Fruit fly (Drosophila melanogaster) whole organism, embryonic: ENCODE results near the gene CG44174.

Experiments
- CG10366 ChIP-seq: fragments of 200-800 bp; sonication (Bioruptor generic); IDR thresholded peaks from 2 replicates; pipeline ENCODE4 v1.3.6; 2022; ENCODE audit warnings: missing biosample characterization, missing genetic modification characterization
- CG10462 ChIP-seq: fragments of 200-800 bp; sonication (Bioruptor generic); optimal IDR thresholded peaks from 2 replicates; lab custom pipeline; 2016; ENCODE audit warnings: missing biosample characterization, missing genetic modification characterization
- CG11504 ChIP-seq: fragments of 200-800 bp; sonication (Bioruptor generic); optimal IDR thresholded peaks from 3 replicates; lab custom pipeline; 2019; ENCODE audit warnings: missing biosample characterization, mild to moderate bottlenecking, missing genetic modification characterization, moderate library complexity
- CG11696 ChIP-seq: fragments of 200-800 bp; sonication (Bioruptor generic); IDR thresholded peaks from 2 replicates; pipeline ENCODE4 v1.3.6; 2022; ENCODE audit warnings: missing biosample characterization, missing genetic modification characterization
- CG13296 ChIP-seq: fragments of 200-800 bp; sonication (Bioruptor generic); optimal IDR thresholded peaks from 3 replicates; lab custom pipeline; 2018; ENCODE audit warnings: missing biosample characterization, mild to moderate bottlenecking, missing genetic modification characterization
- CG14860 ChIP-seq: fragments of 200-800 bp; sonication (Bioruptor generic); IDR thresholded peaks from 3 replicates; pipeline ENCODE4 v1.3.6; 2022; ENCODE audit warnings: missing biosample characterization, missing genetic modification characterization; ENCODE audit not compliant: partially characterized antibody
- CG15479 ChIP-seq: fragments of 200-800 bp; sonication (Bioruptor generic); optimal IDR thresholded peaks from 3 replicates; lab custom pipeline; 2019; ENCODE audit warnings: missing biosample characterization, mild to moderate bottlenecking, missing genetic modification characterization, moderate library complexity
- CG2199 ChIP-seq: fragments of 200-800 bp; sonication (Bioruptor generic); IDR thresholded peaks from 3 replicates; pipeline ENCODE4 v1.3.6; 2022; ENCODE audit warnings: missing biosample characterization, missing genetic modification characterization
- CG30020 ChIP-seq: fragments of 200-800 bp; optimal IDR thresholded peaks from 2 replicates; lab custom pipeline; 2019; ENCODE audit warnings: missing biosample characterization, mild to moderate bottlenecking, missing genetic modification characterization, moderate library complexity
- CG7556 ChIP-seq: fragments of 200-800 bp; sonication (Bioruptor generic); optimal IDR thresholded peaks from 2 replicates; lab custom pipeline; 2017; ENCODE audit warnings: missing biosample characterization, mild to moderate bottlenecking, missing genetic modification characterization
- CG7963 ChIP-seq: fragments of 200-800 bp; sonication (Bioruptor generic); IDR thresholded peaks from 3 replicates; pipeline ENCODE4 v1.3.6; 2022; ENCODE audit warnings: missing biosample characterization, missing genetic modification characterization; ENCODE audit not compliant: partially characterized antibody
- CG8290 ChIP-seq, 3 experiments: fragments of 200-800 bp; sonication (Bioruptor generic); optimal IDR thresholded peaks; 2 replicates each; lab custom pipeline; 2016 to 2019; ENCODE audit warnings: missing biosample characterization in 3 of 3, missing genetic modification characterization in 3 of 3, mild to moderate bottlenecking in 2 of 3, moderate library complexity in 1 of 3
- CG8388 ChIP-seq: fragments of 200-800 bp; sonication (Bioruptor generic); optimal IDR thresholded peaks from 2 replicates; lab custom pipeline; 2019; ENCODE audit warnings: missing biosample characterization, mild to moderate bottlenecking, missing genetic modification characterization, moderate library complexity
- CG9215 ChIP-seq: fragments of 200-800 bp; sonication (Bioruptor generic); IDR thresholded peaks from 2 replicates; pipeline ENCODE4 v1.3.6; 2022; ENCODE audit warnings: missing biosample characterization, missing genetic modification characterization
- CG9609 ChIP-seq: fragments of 200-800 bp; sonication (Bioruptor generic); optimal IDR thresholded peaks from 3 replicates; lab custom pipeline; 2016; ENCODE audit warnings: missing biosample characterization, missing genetic modification characterization
- CG9727 ChIP-seq: fragments of 200-800 bp; sonication (Bioruptor generic); optimal IDR thresholded peaks from 3 replicates; lab custom pipeline; 2017; ENCODE audit warnings: missing biosample characterization, mild to moderate bottlenecking, missing genetic modification characterization
- CG9817 ChIP-seq: fragments of 200-800 bp; sonication (Bioruptor generic); optimal IDR thresholded peaks from 2 replicates; lab custom pipeline; 2018; ENCODE audit warnings: missing biosample characterization, mild to moderate bottlenecking, missing genetic modification characterization, moderate library complexity
- D ChIP-seq, 2 experiments: fragments of 200-800 bp in 1 of 2; fragments of >200 bp in 1 of 2; sonication (Bioruptor generic) in 1 of 2; optimal IDR thresholded peaks; 2 replicates in 1 of 2; 3 replicates in 1 of 2; lab custom pipeline; 2017; ENCODE audit warnings: mild to moderate bottlenecking in 1 of 2, missing biosample characterization in 1 of 2, missing genetic modification characterization in 1 of 2, missing genetic modification reagents in 1 of 2
- Gug ChIP-seq: fragments of 200-800 bp; sonication (Bioruptor generic); IDR thresholded peaks from 4 replicates; pipeline ENCODE4 v1.3.6; 2022; ENCODE audit warnings: missing biosample characterization, missing genetic modification characterization
- H2.0 ChIP-seq: fragments of 200-800 bp; sonication (Bioruptor generic); IDR thresholded peaks from 2 replicates; pipeline ENCODE4 v1.3.6; 2022; ENCODE audit warnings: missing biosample characterization, missing genetic modification characterization
- HLHmδ ChIP-seq: fragments of 200-800 bp; sonication (Bioruptor generic); optimal IDR thresholded peaks from 2 replicates; lab custom pipeline; 2018; ENCODE audit warnings: missing biosample characterization, mild to moderate bottlenecking, missing genetic modification characterization, moderate library complexity
- MESR4 ChIP-seq: fragments of 200-800 bp; sonication (Bioruptor generic); optimal IDR thresholded peaks from 2 replicates; lab custom pipeline; 2018; ENCODE audit warnings: missing biosample characterization, mild to moderate bottlenecking, missing genetic modification characterization, moderate library complexity
- Max ChIP-seq: fragments of 200-800 bp; sonication (Bioruptor generic); optimal IDR thresholded peaks from 2 replicates; lab custom pipeline; 2016; ENCODE audit warnings: missing biosample characterization, mild to moderate bottlenecking, missing genetic modification characterization
- NFAT ChIP-seq: fragments of 200-800 bp; sonication (Bioruptor generic); IDR thresholded peaks from 2 replicates; pipeline ENCODE4 v1.3.6; 2022; ENCODE audit warnings: missing biosample characterization, missing genetic modification characterization
- Ptx1 ChIP-seq: fragments of 200-800 bp; sonication (Bioruptor generic); IDR thresholded peaks from 2 replicates; pipeline ENCODE4 v1.3.6; 2022; ENCODE audit warnings: missing biosample characterization, missing genetic modification characterization
- Sry-δ ChIP-seq: fragments of 200-800 bp; sonication (Bioruptor generic); optimal IDR thresholded peaks from 2 replicates; lab custom pipeline; 2016; ENCODE audit warnings: missing biosample characterization, missing genetic modification characterization
- ab ChIP-seq: fragments of 200-800 bp; sonication (Bioruptor generic); optimal IDR thresholded peaks from 2 replicates; lab custom pipeline; 2016; ENCODE audit warnings: missing biosample characterization, missing genetic modification characterization
- amos ChIP-seq: fragments of 200-800 bp; sonication (Bioruptor generic); IDR thresholded peaks from 2 replicates; pipeline ENCODE4 v1.3.6; 2022; ENCODE audit warnings: missing biosample characterization, missing genetic modification characterization; ENCODE audit not compliant: partially characterized antibody
- chm ChIP-seq: fragments of 200-800 bp; sonication (Bioruptor generic); IDR thresholded peaks from 2 replicates; pipeline ENCODE4 v1.3.6; 2022; ENCODE audit warnings: missing biosample characterization, missing genetic modification characterization
- cwo ChIP-seq: fragments of 200-800 bp; sonication (Bioruptor generic); optimal IDR thresholded peaks from 3 replicates; lab custom pipeline; 2017; ENCODE audit warnings: missing biosample characterization, missing genetic modification characterization, mild to moderate bottlenecking, moderate library complexity, missing genetic modification reagents
- dimm ChIP-seq: fragments of 200-800 bp; sonication (Bioruptor generic); IDR thresholded peaks from 2 replicates; pipeline ENCODE4 v1.3.6; 2022; ENCODE audit warnings: missing biosample characterization, missing genetic modification characterization
- disco-r ChIP-seq: fragments of 200-800 bp; sonication (Bioruptor generic); optimal IDR thresholded peaks from 2 replicates; lab custom pipeline; 2016; ENCODE audit warnings: missing biosample characterization, missing genetic modification characterization
- grau ChIP-seq: fragments of 200-800 bp; optimal IDR thresholded peaks from 3 replicates; lab custom pipeline; 2019; ENCODE audit warnings: missing biosample characterization, mild to moderate bottlenecking, missing genetic modification characterization, moderate library complexity
- gt ChIP-seq: fragments of 200-800 bp; sonication (Bioruptor generic); IDR thresholded peaks from 2 replicates; pipeline ENCODE4 v1.3.6; 2022; ENCODE audit warnings: missing biosample characterization, missing genetic modification characterization
- insv ChIP-seq, 2 experiments: fragments of 200-800 bp; sonication (Bioruptor generic); optimal IDR thresholded peaks; 3 replicates each; lab custom pipeline; 2016 to 2018; ENCODE audit warnings: missing biosample characterization in 2 of 2, missing genetic modification characterization in 2 of 2
- jing ChIP-seq: fragments of 200-800 bp; sonication (Bioruptor generic); optimal IDR thresholded peaks from 2 replicates; lab custom pipeline; 2018; ENCODE audit warnings: missing biosample characterization, mild to moderate bottlenecking, missing genetic modification characterization
- jumu ChIP-seq: fragments of 200-800 bp; sonication (Bioruptor generic); optimal IDR thresholded peaks from 3 replicates; lab custom pipeline; 2016; ENCODE audit warnings: missing biosample characterization, missing genetic modification characterization
- pb ChIP-seq: fragments of 200-800 bp; sonication (Bioruptor generic); optimal IDR thresholded peaks from 3 replicates; lab custom pipeline; 2016; ENCODE audit warnings: missing biosample characterization, missing genetic modification characterization
- pzg ChIP-seq: fragments of 200-800 bp; sonication (Bioruptor generic); optimal IDR thresholded peaks from 3 replicates; lab custom pipeline; 2018; ENCODE audit warnings: missing biosample characterization, mild to moderate bottlenecking, missing genetic modification characterization, moderate library complexity
- repo ChIP-seq: fragments of 200-800 bp; sonication (Bioruptor generic); optimal IDR thresholded peaks from 2 replicates; lab custom pipeline; 2016; ENCODE audit warnings: missing biosample characterization, missing genetic modification characterization
- shn ChIP-seq: fragments of 200-800 bp; sonication (Bioruptor generic); optimal IDR thresholded peaks from 3 replicates; lab custom pipeline; 2016; ENCODE audit warnings: missing biosample characterization, missing genetic modification characterization
- tio ChIP-seq: fragments of 200-800 bp; sonication (Bioruptor generic); optimal IDR thresholded peaks from 2 replicates; lab custom pipeline; 2017; ENCODE audit warnings: missing biosample characterization, missing genetic modification characterization, inconsistent platforms
- tna ChIP-seq: fragments of 200-800 bp; sonication (Bioruptor generic); IDR thresholded peaks from 2 replicates; pipeline ENCODE4 v1.3.6; 2022; ENCODE audit warnings: missing biosample characterization, missing genetic modification characterization; ENCODE audit not compliant: partially characterized antibody
- trh ChIP-seq: fragments of 200-800 bp; sonication (Bioruptor generic); optimal IDR thresholded peaks from 2 replicates; lab custom pipeline; 2016; ENCODE audit warnings: missing biosample characterization, missing genetic modification characterization
- unc-4 ChIP-seq: fragments of 200-800 bp; sonication (Bioruptor generic); IDR thresholded peaks from 2 replicates; pipeline ENCODE4 v1.3.6; 2022; ENCODE audit warnings: missing biosample characterization, missing genetic modification characterization; ENCODE audit not compliant: partially characterized antibody
- yki ChIP-seq: fragments of >200 bp; optimal IDR thresholded peaks from 3 replicates; lab custom pipeline; 2018
- zf30C ChIP-seq: fragments of 200-800 bp; sonication (Bioruptor generic); optimal IDR thresholded peaks from 3 replicates; lab custom pipeline; 2018; ENCODE audit warnings: missing biosample characterization, mild to moderate bottlenecking, missing genetic modification characterization

Gene CG44174

DNA sequence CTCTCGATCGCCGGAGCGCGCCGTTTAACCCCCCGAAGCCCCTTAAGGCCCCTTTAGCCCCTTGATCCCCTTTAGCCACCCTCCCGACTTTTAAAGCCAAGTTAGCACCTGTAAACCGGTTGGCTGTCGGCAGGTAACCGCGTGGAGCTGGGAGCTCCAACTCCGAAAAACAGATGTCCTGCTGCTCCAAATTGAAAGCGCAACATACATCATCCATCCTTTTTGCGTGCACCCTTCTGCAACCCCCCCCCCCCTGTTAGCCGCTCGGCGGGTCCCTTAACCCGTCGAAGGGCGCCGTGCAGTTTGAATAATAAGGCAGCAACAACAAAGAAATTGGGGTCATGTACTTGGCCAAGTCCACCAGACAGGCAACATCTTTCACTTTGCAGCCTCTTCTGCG, 31.2 kb upstream of the CG44174 start:
- TF ChIP-seq CG8388 (GFP tag; lab: Kevin White, UChicago) (no peak), CG14860 (0 out of 3 replicates have a peak, but pooled peaks have one; percentile 18)

DNA sequence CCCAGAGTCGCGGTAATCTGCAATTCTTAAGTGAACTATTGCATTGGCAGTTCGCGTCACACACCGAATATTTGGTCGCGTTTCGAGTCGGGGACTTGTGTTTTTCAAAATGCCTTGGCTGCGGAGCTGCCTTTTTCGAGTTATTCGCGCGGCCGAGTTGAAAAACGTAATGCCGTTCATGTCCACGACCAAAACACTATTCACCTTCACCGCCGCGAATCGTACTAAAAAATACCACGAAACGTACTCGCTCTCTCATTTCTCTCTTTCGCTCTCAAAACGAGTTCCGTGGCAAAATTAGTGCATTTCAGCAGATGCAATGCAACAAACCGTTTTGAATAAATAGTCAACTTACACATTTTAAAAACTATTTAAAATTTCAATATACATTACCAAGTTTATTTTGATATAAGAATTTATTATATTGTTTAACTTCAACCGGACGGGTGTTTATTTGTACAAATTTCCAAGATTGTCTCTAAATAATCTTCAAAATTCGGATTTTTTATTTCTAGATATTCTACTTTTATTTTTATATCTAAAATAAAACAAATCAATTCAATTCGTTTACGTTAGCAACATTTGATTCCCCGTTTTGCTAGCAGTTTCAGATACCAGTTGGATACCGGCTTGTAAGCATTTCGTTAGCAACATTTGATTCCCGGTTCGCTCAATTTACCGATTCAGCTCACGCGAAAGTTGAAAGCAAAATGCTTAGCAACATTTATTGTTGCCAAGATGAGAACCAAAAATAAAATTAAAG, 28.7 kb upstream of the CG44174 start, which contains the start of gene Delta:
Delta (minus strand) TSS at position 175 of the 763 bp plus-strand sequence.
- TF ChIP-seq tna (GFP tag; lab: Robert Waterston, UW) (no peak), CG10462 (GFP tag; lab: Kevin White, UChicago) (no peak), Max (GFP tag; lab: Kevin White, UChicago) (no peak), unc-4 (GFP tag; lab: Robert Waterston, UW) (no peak), zf30C (GFP tag; lab: Kevin White, UChicago) (peak; percentile 35), CG11696 (GFP tag; lab: Robert Waterston, UW) (no peak), trh (GFP tag; lab: Kevin White, UChicago) (no peak), CG13296 (no peak), tio (GFP tag; lab: Kevin White, UChicago) (no peak), Sry-δ (GFP tag; lab: Kevin White, UChicago) (no peak), CG9215 (GFP tag; lab: Robert Waterston, UW) (no peak), grau (peak; percentile 25), CG9609 (no peak), CG9727 (GFP tag; lab: Kevin White, UChicago) (no peak), CG9817 (no peak), gt (GFP tag; lab: Robert Waterston, UW) (no peak), repo (no peak), cwo (no peak), CG10366 (GFP tag; lab: Robert Waterston, UW) (no peak), insv (GFP tag; optimal IDR thresholded peaks at IDR 0.05; lab: Kevin White, UChicago) (no peak), MESR4 (GFP tag; lab: Kevin White, UChicago) (no peak), amos (GFP tag; lab: Robert Waterston, UW) (peak; percentile 34; the same call in 1 of the 2 replicates), shn (GFP tag; lab: Kevin White, UChicago) (no peak), H2.0 (GFP tag; lab: Robert Waterston, UW) (no peak), CG15479 (no peak), dimm (GFP tag; lab: Robert Waterston, UW) (no peak), Gug (GFP tag; lab: Robert Waterston, UW) (no peak), chm (GFP tag; lab: Robert Waterston, UW) (peak; percentile 89), yki (lab: Kevin White, UChicago) (peak; percentile 8), HLHmδ (GFP tag; lab: Kevin White, UChicago) (peak; percentile 85), CG30020 (tag; lab: Kevin White, UChicago) (no peak), NFAT (GFP tag; lab: Robert Waterston, UW) (no peak), pzg (GFP tag; lab: Kevin White, UChicago) (no peak), CG2199 (GFP tag; lab: Robert Waterston, UW) (peak; percentile 77; the same call in 2 of the 3 replicates), ab (no peak), disco-r (GFP tag; lab: Kevin White, UChicago) (no peak), jumu (GFP tag; lab: Kevin White, UChicago) (no peak), pb (GFP tag; lab: Kevin White, UChicago) (no peak), Ptx1 (GFP tag; lab: Robert Waterston, UW) (no peak), CG7963 (no peak), CG11504 (tag; lab: Kevin White, UChicago) (peak; percentile 99), CG7556 (peak; percentile 9), CG8290 (GFP tag; optimal IDR thresholded peaks at IDR 0.05; lab: Kevin White, UChicago) (no peak), CG8290 (tag; optimal IDR thresholded peaks at IDR 0.05; lab: Kevin White, UChicago) (no peak), jing (GFP tag; lab: Kevin White, UChicago) (no peak), D (optimal IDR thresholded peaks at IDR 0.05; lab: Kevin White, UChicago) (no peak), D (GFP tag; optimal IDR thresholded peaks at IDR 0.05; lab: Kevin White, UChicago) (no peak)
